Fruit fly (Drosophila melanogaster): ENCODE measurements around the gene Tengl1.

dm6 chr2L:2198119-2198494, 42.3 kb downstream of the Tengl1 start:
- TF ChIP-seq psq (optimal IDR thresholded peaks at IDR 0.05) = no peak
- no peak for TF ChIP-seq Myc (optimal IDR thresholded peaks at IDR 0.05)
- TF ChIP-seq Sin3A (optimal IDR thresholded peaks at IDR 0.05) = no peak
- no peak for TF ChIP-seq ttk (optimal IDR thresholded peaks at IDR 0.05)
- TF ChIP-seq h (optimal IDR thresholded peaks at IDR 0.05) = no peak
- no peak for TF ChIP-seq insv (optimal IDR thresholded peaks at IDR 0.05)

Data from Kc167 (cell line).